Worm (Caenorhabditis elegans) whole organism, early embryonic: ENCODE data around the gene set-26.
"Not testable (repeated sequence)": the region's sequence is repeated elsewhere in the genome, so short reads cannot be mapped to it uniquely, and the experiment has no call there.

Experiments used
- B0310.2 ChIP-seq: sonication (generic microtip); optimal IDR thresholded peaks from 2 replicates; lab custom pipeline; 2016; ENCODE audit warnings: mild to moderate bottlenecking, missing genetic modification characterization, missing compliant biosample characterization
- F13C5.2 ChIP-seq: sonication (generic microtip); optimal IDR thresholded peaks from 2 replicates; lab custom pipeline; 2017; ENCODE audit warnings: mild to moderate bottlenecking, missing genetic modification characterization, inconsistent platforms, missing compliant biosample characterization
- aly-1 ChIP-seq: sonication (generic microtip); optimal IDR thresholded peaks from 2 replicates; lab custom pipeline; 2016; ENCODE audit warnings: missing genetic modification characterization, missing compliant biosample characterization
- ama-1 ChIP-seq: fragments of 150-350 bp; optimal IDR thresholded peaks from 2 replicates; lab custom pipeline; 2014
- ceh-13 ChIP-seq: fragments of 200-800 bp; sonication (Bioruptor generic); optimal IDR thresholded peaks from 2 replicates; lab custom pipeline; 2018; ENCODE audit warnings: mild to moderate bottlenecking, missing genetic modification characterization, missing compliant biosample characterization
- ceh-36 ChIP-seq: sonication (generic microtip); optimal IDR thresholded peaks from 2 replicates; lab custom pipeline; 2016; ENCODE audit warnings: missing genetic modification characterization, inconsistent platforms, missing compliant biosample characterization
- ets-7 ChIP-seq: sonication (generic microtip); optimal IDR thresholded peaks from 2 replicates; lab custom pipeline; 2016; ENCODE audit warnings: missing genotype, missing genetic modification characterization, missing compliant biosample characterization
- flt-1 ChIP-seq: fragments of 200-800 bp; sonication (Bioruptor generic); IDR thresholded peaks from 2 replicates; pipeline ENCODE4 v1.3.6; 2022; ENCODE audit warnings: missing genetic modification characterization, missing compliant biosample characterization
- hmbx-1 ChIP-seq: sonication (generic microtip); optimal IDR thresholded peaks from 2 replicates; lab custom pipeline; 2016; ENCODE audit warnings: mild to moderate bottlenecking, missing genetic modification characterization, missing compliant biosample characterization
- hmg-4 ChIP-seq: fragments of 200-800 bp; sonication (Bioruptor generic); optimal IDR thresholded peaks from 2 replicates; lab custom pipeline; 2018; ENCODE audit warnings: mild to moderate bottlenecking, missing genetic modification characterization, missing compliant biosample characterization
- hnd-1 ChIP-seq: sonication (generic microtip); optimal IDR thresholded peaks from 2 replicates; lab custom pipeline; 2016; ENCODE audit warnings: missing genetic modification characterization, missing compliant biosample characterization
- pes-1 ChIP-seq: fragments of 200-800 bp; sonication (Bioruptor generic); IDR thresholded peaks from 2 replicates; pipeline ENCODE4 v1.3.6; 2022; ENCODE audit warnings: missing genetic modification reagents, missing genetic modification characterization, missing compliant biosample characterization
- scrt-1 ChIP-seq: fragments of 200-800 bp; sonication (Bioruptor generic); IDR thresholded peaks from 2 replicates; pipeline ENCODE4 v1.3.6; 2022; ENCODE audit warnings: missing genetic modification characterization, missing compliant biosample characterization
- sea-1 ChIP-seq: fragments of 200-800 bp; sonication (Bioruptor generic); conservative IDR thresholded peaks from 2 replicates; pipeline ENCODE4 v1.3.6; 2022; ENCODE audit warnings: missing genetic modification characterization, missing compliant biosample characterization
- tbx-11 ChIP-seq: fragments of 200-800 bp; sonication (Bioruptor generic); IDR thresholded peaks from 2 replicates; pipeline ENCODE4 v1.3.6; 2022; ENCODE audit warnings: missing genetic modification characterization, missing compliant biosample characterization
- tbx-37 ChIP-seq: fragments of 200-800 bp; sonication (Bioruptor generic); conservative IDR thresholded peaks from 2 replicates; pipeline ENCODE4 v1.3.6; 2022; ENCODE audit warnings: missing genetic modification reagents, missing genetic modification characterization, missing compliant biosample characterization
- tra-4 ChIP-seq: sonication (generic microtip); optimal IDR thresholded peaks from 2 replicates; lab custom pipeline; 2017; ENCODE audit warnings: missing genetic modification characterization, missing compliant biosample characterization

Gene set-26

DNA sequence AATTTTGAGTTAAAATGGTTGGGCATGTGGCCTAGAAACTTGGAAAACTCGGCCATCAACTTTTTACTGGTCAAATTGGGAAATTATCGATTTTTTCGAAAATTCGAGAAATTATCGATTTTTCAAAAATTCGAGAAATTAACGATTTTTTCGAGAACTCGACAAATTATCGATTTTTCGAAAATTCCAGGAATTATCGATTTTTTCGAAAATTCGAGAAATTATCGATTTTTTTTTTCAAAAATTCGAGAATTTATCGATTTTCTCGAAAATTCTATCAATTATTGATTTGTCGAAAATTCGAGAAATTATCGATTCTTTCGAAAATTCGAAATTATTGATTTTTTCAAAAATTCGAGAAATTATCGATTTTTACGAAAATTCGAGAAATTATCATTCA is 11.9 kb downstream of the set-26 start:
- no peak for TF ChIP-seq aly-1 (tag; lab: Kevin White, UChicago)
- no peak for TF ChIP-seq pes-1 (GFP tag; lab: Robert Waterston, UW)
- no peak for TF ChIP-seq scrt-1 (GFP tag; lab: Robert Waterston, UW)
- TF ChIP-seq flt-1 (GFP tag; lab: Robert Waterston, UW), result no peak
- no peak for TF ChIP-seq tbx-37 (GFP tag; lab: Robert Waterston, UW)
- TF ChIP-seq B0310.2 (tag; lab: Kevin White, UChicago), result no peak
- no peak for TF ChIP-seq tbx-11 (GFP tag; lab: Robert Waterston, UW)
- no peak for TF ChIP-seq ets-7 (tag; lab: Kevin White, UChicago)
- no peak for TF ChIP-seq ceh-13 (GFP tag; lab: Kevin White, UChicago)
- no peak for TF ChIP-seq hmbx-1 (tag; lab: Kevin White, UChicago)
- no peak for TF ChIP-seq ceh-36 (tag; lab: Kevin White, UChicago)
- no peak for TF ChIP-seq hnd-1 (tag; lab: Kevin White, UChicago)
- TF ChIP-seq hmg-4 (GFP tag; lab: Kevin White, UChicago), result no peak
- no peak for TF ChIP-seq ama-1 (lab: Kevin White, UChicago)
- no peak for TF ChIP-seq tra-4

- TF ChIP-seq ets-7 (tag; lab: Kevin White, UChicago), result no peak
- TF ChIP-seq flt-1 (GFP tag; lab: Robert Waterston, UW), result no peak
- no peak for TF ChIP-seq tbx-11 (GFP tag; lab: Robert Waterston, UW)
- TF ChIP-seq aly-1 (tag; lab: Kevin White, UChicago), result no peak
- no peak for TF ChIP-seq pes-1 (GFP tag; lab: Robert Waterston, UW)
- TF ChIP-seq B0310.2 (tag; lab: Kevin White, UChicago), result no peak
Observed at ce11 chrIV:16630622-16631021, 25.1 kb downstream of the set-26 start, which contains the start of gene fipr-27. Gene fipr-27 (plus strand): TSS chrIV:16630922.

DNA sequence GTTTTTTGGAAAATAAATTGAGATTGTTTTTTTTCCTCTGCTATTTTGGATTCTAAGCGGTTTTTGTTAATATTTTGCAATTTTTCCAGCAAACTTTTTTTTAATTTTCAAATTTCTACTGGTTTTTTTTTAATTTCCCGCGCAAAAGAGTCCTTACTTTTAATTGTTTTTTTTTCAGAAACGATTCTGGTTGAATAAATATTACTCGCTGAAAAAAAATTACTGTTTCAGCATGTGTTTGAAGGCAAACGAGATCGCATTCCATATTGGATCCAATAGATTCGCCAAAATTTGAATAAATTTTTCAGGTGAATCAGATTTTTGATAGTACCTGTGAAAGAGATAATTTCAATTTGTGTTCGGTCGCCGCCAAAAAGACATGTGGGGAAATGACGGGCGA is 25.9 kb downstream of the set-26 start:
- TF ChIP-seq pes-1 (GFP tag; lab: Robert Waterston, UW) (no peak), tbx-37 (GFP tag; lab: Robert Waterston, UW) (no peak), F13C5.2 (no peak), scrt-1 (GFP tag; lab: Robert Waterston, UW) (no peak), flt-1 (GFP tag; lab: Robert Waterston, UW) (no peak), aly-1 (tag; lab: Kevin White, UChicago) (no peak), sea-1 (GFP tag; lab: Robert Waterston, UW) (no peak), hnd-1 (tag; lab: Kevin White, UChicago) (no peak), ceh-13 (GFP tag; lab: Kevin White, UChicago) (no peak), ama-1 (lab: Kevin White, UChicago) (no peak), B0310.2 (tag; lab: Kevin White, UChicago) (no peak)

DNA sequence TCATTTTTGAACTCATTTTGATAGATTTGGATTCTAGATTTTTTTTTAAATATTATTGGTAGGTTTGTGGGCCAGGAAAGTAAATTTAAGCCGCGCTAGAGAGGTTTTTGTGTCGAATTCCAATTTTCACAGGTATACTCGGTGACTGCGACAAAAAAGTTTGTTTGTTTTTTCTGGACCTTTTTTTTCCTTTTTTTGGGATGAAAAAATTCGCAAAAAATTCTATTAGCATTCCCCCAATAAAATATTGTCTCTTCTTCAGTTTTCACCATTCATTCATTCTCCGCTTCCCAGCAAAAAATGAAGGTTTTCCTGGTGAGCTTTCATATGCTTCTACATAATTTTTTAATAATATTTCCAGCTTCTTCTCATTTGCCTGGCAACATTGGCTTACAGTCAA is 26.6 kb downstream of the set-26 start, which contains the start of gene Y51H4A.936:
TSS of gene Y51H4A.936 (plus strand) at position 301 of the 400 bp plus-strand sequence.
- TF ChIP-seq ceh-13 (GFP tag; lab: Kevin White, UChicago) (no peak), aly-1 (tag; lab: Kevin White, UChicago) (no peak), ceh-36 (tag; lab: Kevin White, UChicago) (no peak), flt-1 (GFP tag; lab: Robert Waterston, UW) (no peak), hmbx-1 (tag; lab: Kevin White, UChicago) (no peak), scrt-1 (GFP tag; lab: Robert Waterston, UW) (no peak), tbx-11 (GFP tag; lab: Robert Waterston, UW) (no peak), pes-1 (GFP tag; lab: Robert Waterston, UW) (no peak), tra-4 (no peak), ets-7 (tag; lab: Kevin White, UChicago) (no peak), ama-1 (lab: Kevin White, UChicago) (no peak), sea-1 (GFP tag; lab: Robert Waterston, UW) (no peak), B0310.2 (tag; lab: Kevin White, UChicago) (no peak), F13C5.2 (no peak), hnd-1 (tag; lab: Kevin White, UChicago) (no peak), tbx-37 (GFP tag; lab: Robert Waterston, UW) (no peak), hmg-4 (GFP tag; lab: Kevin White, UChicago) (no peak)

DNA sequence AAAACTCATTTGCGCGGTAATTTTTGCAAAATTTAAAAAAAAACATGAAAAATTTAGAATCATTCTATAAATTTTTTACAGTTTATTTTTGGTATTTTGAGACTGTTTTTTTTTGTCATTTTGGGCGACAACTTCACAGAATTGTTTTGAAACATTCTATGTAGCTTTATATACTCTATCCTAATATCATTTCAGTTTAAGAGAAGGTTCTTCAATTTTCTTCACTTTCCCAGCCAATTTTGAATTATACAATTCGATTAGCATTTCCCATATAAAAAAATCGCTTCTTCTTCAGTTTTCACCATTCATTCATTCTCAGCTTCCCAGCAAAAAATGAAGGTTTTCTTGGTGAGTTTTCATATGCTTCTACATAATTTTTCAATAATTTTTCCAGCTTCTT is 28.0 kb downstream of the set-26 start, which contains the start of gene fipr-28:
TSS of gene fipr-28 (plus strand) at position 301 of the 400 bp plus-strand sequence.
- TF ChIP-seq tbx-11 (GFP tag; lab: Robert Waterston, UW) (no peak), sea-1 (GFP tag; lab: Robert Waterston, UW) (no peak), ets-7 (tag; lab: Kevin White, UChicago) (no peak), pes-1 (GFP tag; lab: Robert Waterston, UW) (no peak), ceh-13 (GFP tag; lab: Kevin White, UChicago) (no peak), scrt-1 (GFP tag; lab: Robert Waterston, UW) (no peak), tbx-37 (GFP tag; lab: Robert Waterston, UW) (no peak), ama-1 (lab: Kevin White, UChicago) (no peak), ceh-36 (tag; lab: Kevin White, UChicago) (no peak)

DNA sequence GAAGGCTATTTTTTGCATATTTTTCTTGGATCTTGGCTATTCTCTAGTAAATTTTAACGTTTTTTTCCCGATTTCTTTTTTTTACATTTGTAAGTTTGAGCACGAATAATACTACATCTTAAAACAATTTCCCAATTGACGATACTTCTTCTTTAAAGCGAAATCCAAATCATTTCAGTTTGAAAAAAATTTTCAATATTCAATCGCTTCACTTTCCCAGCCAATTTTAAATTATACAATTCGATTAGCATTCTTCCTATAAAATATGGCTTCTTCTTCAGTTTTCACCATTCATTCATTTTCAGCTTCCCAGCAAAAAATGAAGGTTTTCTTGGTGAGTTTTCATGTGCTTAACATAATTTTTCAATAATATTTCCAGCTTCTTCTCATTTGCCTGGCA is 29.8 kb downstream of the set-26 start, which contains the start of gene fip-7:
TSS of gene fip-7 (plus strand) at position 301 of the 400 bp plus-strand sequence.
- not testable (repeated sequence) for TF ChIP-seq ceh-13 (GFP tag; lab: Kevin White, UChicago); F13C5.2; sea-1 (GFP tag; lab: Robert Waterston, UW)

DNA sequence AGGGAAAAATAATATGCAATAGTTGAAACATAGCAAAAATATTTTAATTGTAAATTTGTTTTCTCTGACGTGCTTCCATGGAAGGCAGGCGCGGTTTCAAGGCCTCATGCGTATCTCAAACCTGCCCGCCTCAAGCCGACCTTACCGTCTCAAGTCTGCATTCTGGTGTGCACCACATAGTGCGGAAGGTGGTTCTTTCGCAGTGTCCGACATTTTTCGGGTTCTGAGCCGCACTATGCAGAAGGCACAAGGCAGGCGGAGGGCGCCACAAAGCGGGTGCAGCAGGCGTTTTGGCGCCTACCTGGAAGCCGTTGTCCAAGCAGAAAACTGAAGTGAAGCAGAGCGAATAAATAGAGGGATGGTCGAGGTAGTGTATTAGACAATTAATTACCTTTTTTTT is 33.2 kb downstream of the set-26 start:
- TF ChIP-seq hnd-1 (tag; lab: Kevin White, UChicago) (no peak), flt-1 (GFP tag; lab: Robert Waterston, UW) (no peak), scrt-1 (GFP tag; lab: Robert Waterston, UW) (no peak), aly-1 (tag; lab: Kevin White, UChicago) (no peak), tbx-11 (GFP tag; lab: Robert Waterston, UW) (no peak), ceh-36 (tag; lab: Kevin White, UChicago) (no peak), hmbx-1 (tag; lab: Kevin White, UChicago) (no peak)
